Fruit fly (Drosophila melanogaster): ENCODE data around the gene loh.

DNA sequence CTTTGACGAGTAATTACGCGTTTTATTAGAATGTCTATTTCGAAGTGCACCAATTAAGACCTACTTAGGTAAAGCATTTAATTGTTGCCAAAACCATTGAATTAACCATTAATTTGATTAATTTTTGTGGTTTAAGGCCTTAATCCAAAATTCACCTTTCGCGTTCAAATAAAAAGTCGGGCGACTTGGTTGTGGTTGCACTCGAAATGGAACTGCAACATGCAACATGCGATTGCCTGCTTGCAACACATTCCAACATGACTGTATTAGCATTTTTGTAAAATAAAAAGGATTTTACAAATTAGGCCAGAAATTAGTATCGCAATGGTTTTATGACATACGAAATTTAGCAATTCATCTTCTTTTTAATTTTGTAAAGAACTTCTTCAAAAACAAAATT lies 32.5 kb downstream of the loh start:
- TF ChIP-seq CG8478 (optimal IDR thresholded peaks at IDR 0.05) (no peak), CTCF (optimal IDR thresholded peaks at IDR 0.05) (no peak)

All from S2 (cell line).